Worm (Caenorhabditis elegans) whole organism, mixed stage, embryonic: ENCODE data around the gene F29A7.4.
A peak's percentile ranks its signal among the peaks of the same experiment; 100 is the strongest.

Experiments
- M03D4.4 ChIP-seq: sonication (generic microtip); optimal IDR thresholded peaks from 2 replicates; lab custom pipeline; 2017; ENCODE audit warnings: mild to moderate bottlenecking, missing genetic modification characterization, missing compliant biosample characterization
- blmp-1 ChIP-seq: fragments of 150-350 bp; optimal IDR thresholded peaks from 2 replicates; lab custom pipeline; 2014; ENCODE audit warnings: missing biosample characterization, missing genetic modification characterization
- ceh-39 ChIP-seq: fragments of 150-350 bp; optimal IDR thresholded peaks from 2 replicates; lab custom pipeline; 2014; ENCODE audit warnings: missing biosample characterization, missing genetic modification characterization
- ces-1 ChIP-seq: fragments of 150-350 bp; optimal IDR thresholded peaks from 2 replicates; lab custom pipeline; 2014; ENCODE audit warnings: missing biosample characterization, missing genetic modification reagents, missing genetic modification characterization
- cnd-1 ChIP-seq: fragments of 200-800 bp; sonication (Bioruptor generic); optimal IDR thresholded peaks from 2 replicates; lab custom pipeline; 2018; ENCODE audit warnings: mild to moderate bottlenecking, missing genetic modification characterization, missing compliant biosample characterization
- drap-1 ChIP-seq: fragments of 200-800 bp; sonication (Bioruptor generic); optimal IDR thresholded peaks from 3 replicates; lab custom pipeline; 2018; ENCODE audit warnings: mild to moderate bottlenecking, missing genetic modification characterization, missing compliant biosample characterization
- elt-1 ChIP-seq: sonication (generic microtip); optimal IDR thresholded peaks from 2 replicates; lab custom pipeline; 2017; ENCODE audit warnings: missing genetic modification characterization, mild to moderate bottlenecking, missing compliant biosample characterization, antibody characterized with exemption, moderate library complexity, borderline replicate concordance; ENCODE audit not compliant: insufficient read depth
- elt-3 ChIP-seq: fragments of 150-350 bp; optimal IDR thresholded peaks from 2 replicates; lab custom pipeline; 2014; ENCODE audit warnings: missing biosample characterization, missing genetic modification characterization
- flh-1 ChIP-seq: fragments of 200-800 bp; sonication (Bioruptor generic); optimal IDR thresholded peaks from 2 replicates; lab custom pipeline; 2018; ENCODE audit warnings: mild to moderate bottlenecking, missing genetic modification characterization, moderate library complexity, missing compliant biosample characterization
- hlh-1 ChIP-seq: fragments of 150-350 bp; optimal IDR thresholded peaks from 2 replicates; lab custom pipeline; 2014; ENCODE audit warnings: missing biosample characterization, missing genetic modification reagents, missing genetic modification characterization
- lin-13 ChIP-seq: fragments of 150-350 bp; optimal IDR thresholded peaks from 2 replicates; lab custom pipeline; 2014; ENCODE audit warnings: missing biosample characterization, missing genetic modification characterization
- lin-32 ChIP-seq: fragments of 200-800 bp; sonication (Bioruptor generic); optimal IDR thresholded peaks from 2 replicates; lab custom pipeline; 2018; ENCODE audit warnings: mild to moderate bottlenecking, missing genetic modification characterization, missing compliant biosample characterization
- lsy-2 ChIP-seq: fragments of 150-350 bp; optimal IDR thresholded peaks from 2 replicates; lab custom pipeline; 2014; ENCODE audit warnings: missing biosample characterization, missing genetic modification characterization
- mab-5 ChIP-seq: fragments of 150-350 bp; optimal IDR thresholded peaks from 2 replicates; lab custom pipeline; 2014; ENCODE audit warnings: missing biosample characterization, missing genetic modification characterization
- mep-1 ChIP-seq: fragments of 150-350 bp; optimal IDR thresholded peaks from 2 replicates; lab custom pipeline; 2017; ENCODE audit warnings: missing biosample characterization, missing genetic modification reagents, missing genetic modification characterization, inconsistent platforms
- mls-2 ChIP-seq: sonication (generic microtip); optimal IDR thresholded peaks from 2 replicates; lab custom pipeline; 2016; ENCODE audit warnings: mild to moderate bottlenecking, missing genetic modification characterization, moderate library complexity, missing compliant biosample characterization
- nhr-2 ChIP-seq: fragments of 150-350 bp; optimal IDR thresholded peaks from 2 replicates; lab custom pipeline; 2014; ENCODE audit warnings: missing biosample characterization, missing genetic modification characterization
- nhr-237 ChIP-seq: fragments of 150-350 bp; optimal IDR thresholded peaks from 2 replicates; lab custom pipeline; 2014; ENCODE audit warnings: missing biosample characterization, missing genetic modification characterization
- nhr-28 ChIP-seq: fragments of 150-350 bp; optimal IDR thresholded peaks from 2 replicates; lab custom pipeline; 2014; ENCODE audit warnings: missing biosample characterization, missing genetic modification characterization
- nhr-76 ChIP-seq: sonication (generic microtip); optimal IDR thresholded peaks from 2 replicates; lab custom pipeline; 2017; ENCODE audit warnings: missing biosample characterization, missing genetic modification characterization
- pha-4 ChIP-seq: fragments of 150-350 bp; optimal IDR thresholded peaks from 2 replicates; lab custom pipeline; 2018; ENCODE audit warnings: missing biosample characterization, missing genetic modification reagents, missing genetic modification characterization
- sem-2 ChIP-seq: fragments of 200-800 bp; sonication (Bioruptor generic); optimal IDR thresholded peaks from 2 replicates; lab custom pipeline; 2018; ENCODE audit warnings: mild to moderate bottlenecking, missing genetic modification characterization, missing compliant biosample characterization
- snpc-4 ChIP-seq: fragments of 150-350 bp; optimal IDR thresholded peaks from 2 replicates; lab custom pipeline; 2014; ENCODE audit warnings: missing biosample characterization, missing genetic modification characterization
- sptf-1 ChIP-seq: sonication (generic microtip); optimal IDR thresholded peaks from 2 replicates; lab custom pipeline; 2017; ENCODE audit warnings: mild to moderate bottlenecking, missing genetic modification characterization, moderate library complexity, missing compliant biosample characterization
- unc-120 ChIP-seq: sonication (generic microtip); optimal IDR thresholded peaks from 2 replicates; lab custom pipeline; 2017; ENCODE audit warnings: missing genetic modification characterization, missing compliant biosample characterization; ENCODE audit not compliant: poor library complexity, severe bottlenecking
- unc-39 ChIP-seq: fragments of 150-350 bp; optimal IDR thresholded peaks from 2 replicates; lab custom pipeline; 2014; ENCODE audit warnings: missing biosample characterization, missing genetic modification characterization
- unc-62 ChIP-seq: fragments of 150-350 bp; optimal IDR thresholded peaks from 2 replicates; lab custom pipeline; 2014; ENCODE audit warnings: missing biosample characterization, missing genetic modification reagents, missing genetic modification characterization
- zip-8 ChIP-seq: fragments of 150-350 bp; optimal IDR thresholded peaks from 2 replicates; lab custom pipeline; 2014; ENCODE audit warnings: missing biosample characterization, missing genetic modification characterization

Gene F29A7.4

ce11 chrII:2726774-2727173 lies 23.0 kb upstream of the F29A7.4 start:
- TF ChIP-seq elt-1 (tag; lab: Kevin White, UChicago) (no peak), hlh-1 (tag; lab: Kevin White, UChicago) (peak; percentile 37), unc-62 (GFP tag; lab: Kevin White, UChicago) (peak; percentile 63), unc-120 (tag; lab: Kevin White, UChicago) (peak; percentile 54)
- TF ChIP-seq, all 35 proteins: peak for 3

ce11 chrII:2730647-2731046 lies 19.2 kb upstream of the F29A7.4 start:
- TF ChIP-seq unc-39 = no peak
- TF ChIP-seq nhr-76 (tag; lab: Kevin White, UChicago) = no peak
- TF ChIP-seq zip-8 = no peak
- peak; percentile 28 for TF ChIP-seq ces-1 (GFP tag; lab: Kevin White, UChicago)
- no peak for TF ChIP-seq sem-2 (GFP tag; lab: Kevin White, UChicago)
- no peak for TF ChIP-seq drap-1 (GFP tag; lab: Kevin White, UChicago)

- TF ChIP-seq flh-1 (GFP tag; lab: Kevin White, UChicago) (no peak), nhr-76 (tag; lab: Kevin White, UChicago) (no peak), zip-8 (no peak), pha-4 (tag; lab: Kevin White, UChicago) (no peak)
Observed at ce11 chrII:2734266-2734665, 15.5 kb upstream of the F29A7.4 start.

ce11 chrII:2734735-2735134 lies 15.1 kb upstream of the F29A7.4 start:
- TF ChIP-seq sptf-1 (tag; lab: Kevin White, UChicago) (peak; percentile 4), drap-1 (GFP tag; lab: Kevin White, UChicago) (no peak), lin-13 (no peak), mep-1 (peak; percentile 16), pha-4 (tag; lab: Kevin White, UChicago) (no peak)

ce11 chrII:2735192-2735591 lies 14.6 kb upstream of the F29A7.4 start, which contains the start of gene wdr-31:
Gene wdr-31, minus strand, starts transcription at chrII:2735292.
- no peak for TF ChIP-seq nhr-28
- TF ChIP-seq zip-8 = no peak
- no peak for TF ChIP-seq lin-13
- TF ChIP-seq, all 35 proteins: peak for 0

- TF ChIP-seq mab-5 (no peak), snpc-4 (no peak), sem-2 (GFP tag; lab: Kevin White, UChicago) (no peak), unc-39 (no peak), elt-3 (no peak), nhr-28 (no peak), ceh-39 (tag; lab: Kevin White, UChicago) (no peak), ces-1 (GFP tag; lab: Kevin White, UChicago) (no peak), lsy-2 (tag; lab: Kevin White, UChicago) (no peak), nhr-76 (tag; lab: Kevin White, UChicago) (no peak), sptf-1 (tag; lab: Kevin White, UChicago) (no peak), cnd-1 (tag; lab: Kevin White, UChicago) (no peak), lin-13 (no peak), nhr-2 (tag; lab: Kevin White, UChicago) (no peak), unc-62 (GFP tag; lab: Kevin White, UChicago) (no peak), mls-2 (tag; lab: Kevin White, UChicago) (no peak), blmp-1 (tag; lab: Kevin White, UChicago) (no peak), nhr-237 (tag; lab: Kevin White, UChicago) (no peak), drap-1 (GFP tag; lab: Kevin White, UChicago) (no peak), lin-32 (GFP tag; lab: Kevin White, UChicago) (no peak)
- TF ChIP-seq, all 35 proteins: peak for 0
Observed at ce11 chrII:2735644-2736043, 14.2 kb upstream of the F29A7.4 start.

- TF ChIP-seq M03D4.4 (tag; lab: Kevin White, UChicago) (no peak), lsy-2 (tag; lab: Kevin White, UChicago) (no peak), zip-8 (no peak), mls-2 (tag; lab: Kevin White, UChicago) (no peak), elt-3 (no peak), snpc-4 (no peak), ces-1 (GFP tag; lab: Kevin White, UChicago) (no peak), nhr-28 (no peak), unc-39 (no peak), lin-32 (GFP tag; lab: Kevin White, UChicago) (no peak), nhr-237 (tag; lab: Kevin White, UChicago) (no peak)
Observed at ce11 chrII:2736156-2736728, 13.6 kb upstream of the F29A7.4 start, which contains the start of gene T05A8.8. Gene T05A8.8, plus strand, starts transcription at chrII:2736678.
